Fruit fly (Drosophila melanogaster): ENCODE measurements around the gene disco-r.
A peak's percentile ranks its signal among the peaks of the same experiment; 100 is the strongest.

disco-r gene

DNA sequence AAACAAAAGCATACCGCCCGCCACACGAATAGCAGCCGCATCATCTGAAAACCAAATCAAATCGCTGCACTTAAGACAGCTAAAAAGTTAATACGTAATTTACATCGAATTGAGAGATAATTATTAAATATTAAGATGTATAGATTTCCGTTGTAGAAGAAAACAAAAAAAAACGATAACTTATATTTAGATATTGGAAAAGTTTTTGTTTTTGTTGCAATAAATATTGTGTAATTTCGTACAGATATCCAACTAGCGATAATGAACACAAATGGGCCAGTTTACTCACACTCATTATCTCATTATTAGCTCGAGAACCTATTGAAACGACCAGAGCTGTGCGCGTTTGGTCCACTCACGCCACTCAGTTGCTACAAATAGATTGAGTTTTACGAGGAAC, 8.2 kb downstream of the disco-r start (continued):
- TF ChIP-seq phol (tag; optimal IDR thresholded peaks at IDR 0.05) (peak; percentile 84), chn (GFP tag; optimal IDR thresholded peaks at IDR 0.05) (peak; percentile 47), Fer3 (tag; optimal IDR thresholded peaks at IDR 0.05) (peak; percentile 34), pfk (GFP tag; optimal IDR thresholded peaks at IDR 0.05) (no peak), Drgx (GFP tag; IDR thresholded peaks at IDR 0.05) (no peak), CG8924 (tag; optimal IDR thresholded peaks at IDR 0.05) (peak; percentile 74), CG14441 (GFP tag; IDR thresholded peaks at IDR 0.05) (no peak), cato (GFP tag; optimal IDR thresholded peaks at IDR 0.05; ENCODE audit: borderline replicate concordance) (no peak), Dref (GFP tag; IDR thresholded peaks at IDR 0.05) (no peak), dysf (GFP tag; IDR thresholded peaks at IDR 0.05) (peak; percentile 60), tx (GFP tag; optimal IDR thresholded peaks at IDR 0.05) (no peak), Dbx (GFP tag; IDR thresholded peaks at IDR 0.05) (no peak), mld (GFP tag; IDR thresholded peaks at IDR 0.05; ENCODE audit: partially characterized antibody) (no peak), Asciz (GFP tag; optimal IDR thresholded peaks at IDR 0.05) (peak; percentile 65), sima (GFP tag; optimal IDR thresholded peaks at IDR 0.05) (no peak), CG14014 (GFP tag; IDR thresholded peaks at IDR 0.05) (no peak), CG9609 (GFP tag; optimal IDR thresholded peaks at IDR 0.05) (no peak), Adf1 (GFP tag; IDR thresholded peaks at IDR 0.05) (no peak), CG10274 (GFP tag; optimal IDR thresholded peaks at IDR 0.05) (peak; percentile 5), hth (optimal IDR thresholded peaks at IDR 0.05) (no peak), CG11093 (GFP tag; IDR thresholded peaks at IDR 0.05) (no peak), CG16863 (GFP tag; optimal IDR thresholded peaks at IDR 0.05) (peak; percentile 14), Rfx (GFP tag; IDR thresholded peaks at IDR 0.05) (0 out of 2 replicates have a peak, but pooled peaks have one; percentile 16), sisA (GFP tag; IDR thresholded peaks at IDR 0.05) (peak; percentile 44), CG3163 (GFP tag; optimal IDR thresholded peaks at IDR 0.05) (no peak), lola (GFP tag; optimal IDR thresholded peaks at IDR 0.05) (peak in 1 of 3 experiments; percentile 83), Bdp1 (GFP tag; optimal IDR thresholded peaks at IDR 0.05) (no peak), CG8290 (GFP tag; optimal IDR thresholded peaks at IDR 0.05) (peak; percentile 22), CG8290 (tag; optimal IDR thresholded peaks at IDR 0.05) (no peak), exex (tag; optimal IDR thresholded peaks at IDR 0.05) (no peak), ap (GFP tag; IDR thresholded peaks at IDR 0.05) (no peak; the same call in 1 of the 2 replicates), CG9727 (GFP tag; optimal IDR thresholded peaks at IDR 0.05) (peak; percentile 79), yki (optimal IDR thresholded peaks at IDR 0.05) (no peak), lmd (GFP tag; IDR thresholded peaks at IDR 0.05) (peak; percentile 60), eve (GFP tag; optimal IDR thresholded peaks at IDR 0.05) (peak in 1 of 2 experiments; percentile 90), CG6765 (GFP tag; optimal IDR thresholded peaks at IDR 0.05) (peak; percentile 34), Nf-YA (GFP tag; IDR thresholded peaks at IDR 0.05) (no peak), tll (GFP tag; optimal IDR thresholded peaks at IDR 0.05) (no peak), CG1602 (GFP tag; optimal IDR thresholded peaks at IDR 0.05) (peak; percentile 59), CG8359 (GFP tag; optimal IDR thresholded peaks at IDR 0.05; ENCODE audit: borderline replicate concordance) (peak; percentile 49), abd-A (tag; optimal IDR thresholded peaks at IDR 0.05) (no peak), Pdp1 (GFP tag; optimal IDR thresholded peaks at IDR 0.05) (peak; percentile 36 to 46), ewg (GFP tag; optimal IDR thresholded peaks at IDR 0.05) (peak; percentile 62), prd (optimal IDR thresholded peaks at IDR 0.05) (no peak), prd (GFP tag; IDR thresholded peaks at IDR 0.05) (peak; percentile 48; the same call in 2 of the 3 replicates), tup (GFP tag; optimal IDR thresholded peaks at IDR 0.05) (no peak), CG18476 (GFP tag; optimal IDR thresholded peaks at IDR 0.05) (peak; percentile 39), CG4820 (GFP tag; optimal IDR thresholded peaks at IDR 0.05) (peak; percentile 54), CG7963 (GFP tag; IDR thresholded peaks at IDR 0.05; ENCODE audit: partially characterized antibody) (no peak), otp (GFP tag; IDR thresholded peaks at IDR 0.05) (no peak), gem (tag; optimal IDR thresholded peaks at IDR 0.05) (peak; percentile 85), CG11696 (GFP tag; IDR thresholded peaks at IDR 0.05) (peak; percentile 75)

Data from whole organism, embryonic.